Fruit fly (Drosophila melanogaster) whole organism, embryonic: ENCODE data around the gene mRpL39.
A peak's percentile ranks its signal among the peaks of the same experiment; 100 is the strongest.

Experiments used
- B-H2 ChIP-seq: fragments of 200-800 bp; sonication (Bioruptor generic); optimal IDR thresholded peaks from 2 replicates; lab custom pipeline; 2018; ENCODE audit warnings: missing biosample characterization, mild to moderate bottlenecking, missing genetic modification characterization
- Bgb ChIP-seq: fragments of 200-800 bp; sonication (Bioruptor generic); IDR thresholded peaks from 2 replicates; pipeline ENCODE4 v1.3.6; 2022; ENCODE audit warnings: missing biosample characterization, missing genetic modification characterization; ENCODE audit not compliant: partially characterized antibody
- CG10959 ChIP-seq: fragments of 200-800 bp; sonication (Bioruptor generic); IDR thresholded peaks from 2 replicates; pipeline ENCODE4 v1.3.6; 2022; ENCODE audit warnings: missing biosample characterization, missing genetic modification characterization
- CG11456 ChIP-seq: fragments of 200-800 bp; sonication (Bioruptor generic); IDR thresholded peaks from 3 replicates; pipeline ENCODE4 v1.3.6; 2022; ENCODE audit warnings: missing biosample characterization, missing genetic modification characterization
- CG11504 ChIP-seq: fragments of 200-800 bp; sonication (Bioruptor generic); optimal IDR thresholded peaks from 3 replicates; lab custom pipeline; 2019; ENCODE audit warnings: missing biosample characterization, mild to moderate bottlenecking, missing genetic modification characterization, moderate library complexity
- CG13424 ChIP-seq: fragments of 200-800 bp; sonication (Bioruptor generic); optimal IDR thresholded peaks from 2 replicates; lab custom pipeline; 2019; ENCODE audit warnings: missing biosample characterization, mild to moderate bottlenecking, missing genetic modification characterization, moderate library complexity
- CG17829 ChIP-seq: fragments of 200-800 bp; optimal IDR thresholded peaks from 2 replicates; lab custom pipeline; 2019; ENCODE audit warnings: missing biosample characterization, mild to moderate bottlenecking, missing genetic modification characterization, moderate library complexity
- CG18262 ChIP-seq: fragments of 200-800 bp; optimal IDR thresholded peaks from 3 replicates; lab custom pipeline; 2019; ENCODE audit warnings: missing biosample characterization, mild to moderate bottlenecking, missing genetic modification characterization, moderate library complexity
- CG18764 ChIP-seq: fragments of 200-800 bp; sonication (Bioruptor generic); optimal IDR thresholded peaks from 3 replicates; lab custom pipeline; 2016; ENCODE audit warnings: missing biosample characterization, missing genetic modification characterization
- CG2889 ChIP-seq: fragments of 200-800 bp; sonication (Bioruptor generic); IDR thresholded peaks from 3 replicates; pipeline ENCODE4 v1.3.6; 2022; ENCODE audit warnings: missing biosample characterization, missing genetic modification characterization
- CG33213 ChIP-seq: fragments of 200-800 bp; sonication (Bioruptor generic); optimal IDR thresholded peaks from 3 replicates; lab custom pipeline; 2016; ENCODE audit warnings: missing biosample characterization, missing genetic modification characterization
- CG6813 ChIP-seq: fragments of 200-800 bp; sonication (Bioruptor generic); optimal IDR thresholded peaks from 2 replicates; lab custom pipeline; 2017; ENCODE audit warnings: missing biosample characterization, missing genetic modification characterization, mild to moderate bottlenecking, moderate library complexity, missing genetic modification reagents
- CG7357 ChIP-seq: fragments of 200-800 bp; sonication (Bioruptor generic); IDR thresholded peaks from 3 replicates; pipeline ENCODE4 v1.3.6; 2022; ENCODE audit warnings: missing biosample characterization, missing genetic modification characterization
- CG7963 ChIP-seq: fragments of 200-800 bp; sonication (Bioruptor generic); IDR thresholded peaks from 3 replicates; pipeline ENCODE4 v1.3.6; 2022; ENCODE audit warnings: missing biosample characterization, missing genetic modification characterization; ENCODE audit not compliant: partially characterized antibody
- CG9876 ChIP-seq: fragments of 200-800 bp; sonication (Bioruptor generic); optimal IDR thresholded peaks from 2 replicates; lab custom pipeline; 2016; ENCODE audit warnings: missing biosample characterization, missing genetic modification characterization
- Dek ChIP-seq: fragments of 200-800 bp; sonication (Bioruptor generic); optimal IDR thresholded peaks from 3 replicates; lab custom pipeline; 2019; ENCODE audit warnings: missing biosample characterization, mild to moderate bottlenecking, missing genetic modification characterization, moderate library complexity
- HLHmδ ChIP-seq: fragments of 200-800 bp; sonication (Bioruptor generic); optimal IDR thresholded peaks from 2 replicates; lab custom pipeline; 2018; ENCODE audit warnings: missing biosample characterization, mild to moderate bottlenecking, missing genetic modification characterization, moderate library complexity
- Hr51 ChIP-seq, 2 experiments: fragments of 200-800 bp; sonication (Bioruptor generic); optimal IDR thresholded peaks; 2 replicates in 1 of 2; 3 replicates in 1 of 2; lab custom pipeline; 2016 to 2018; ENCODE audit warnings: missing biosample characterization in 2 of 2, missing genetic modification characterization in 2 of 2, mild to moderate bottlenecking in 1 of 2, moderate library complexity in 1 of 2
- Lim3 ChIP-seq: fragments of 200-800 bp; sonication (Bioruptor generic); IDR thresholded peaks from 2 replicates; pipeline ENCODE4 v1.3.6; 2022; ENCODE audit warnings: missing biosample characterization, missing genetic modification characterization
- MTF-1 ChIP-seq: fragments of 200-800 bp; sonication (Bioruptor generic); optimal IDR thresholded peaks from 2 replicates; lab custom pipeline; 2018; ENCODE audit warnings: missing biosample characterization, mild to moderate bottlenecking, missing genetic modification characterization, borderline replicate concordance
- Mad ChIP-seq: fragments of 200-800 bp; sonication (Bioruptor generic); optimal IDR thresholded peaks from 2 replicates; lab custom pipeline; 2016; ENCODE audit warnings: missing biosample characterization, missing genetic modification characterization
- Med ChIP-seq: fragments of 200-800 bp; sonication (Bioruptor generic); peaks from one replicate; lab custom pipeline; 2016; ENCODE audit warnings: missing biosample characterization, missing genetic modification characterization, mild to moderate bottlenecking, inconsistent platforms, moderate library complexity
- Myb ChIP-seq: fragments of 200-800 bp; sonication (Bioruptor generic); optimal IDR thresholded peaks from 2 replicates; lab custom pipeline; 2016; ENCODE audit warnings: missing biosample characterization, missing genetic modification characterization
- NC2β ChIP-seq: fragments of 200-800 bp; sonication (Bioruptor generic); optimal IDR thresholded peaks from 2 replicates; lab custom pipeline; 2016; ENCODE audit warnings: missing biosample characterization, missing genetic modification characterization
- NK7.1 ChIP-seq: fragments of 200-800 bp; sonication (Bioruptor generic); optimal IDR thresholded peaks from 3 replicates; lab custom pipeline; 2016; ENCODE audit warnings: missing biosample characterization, missing genetic modification characterization
- Oli ChIP-seq: fragments of 200-800 bp; sonication (Bioruptor generic); optimal IDR thresholded peaks from 2 replicates; lab custom pipeline; 2018; ENCODE audit warnings: missing biosample characterization, mild to moderate bottlenecking, missing genetic modification characterization, moderate library complexity
- Sox102F ChIP-seq: fragments of 200-800 bp; sonication (Bioruptor generic); optimal IDR thresholded peaks from 2 replicates; lab custom pipeline; 2018; ENCODE audit warnings: missing biosample characterization, mild to moderate bottlenecking, missing genetic modification characterization, moderate library complexity
- ab ChIP-seq: fragments of 200-800 bp; sonication (Bioruptor generic); optimal IDR thresholded peaks from 2 replicates; lab custom pipeline; 2016; ENCODE audit warnings: missing biosample characterization, missing genetic modification characterization
- amos ChIP-seq: fragments of 200-800 bp; sonication (Bioruptor generic); IDR thresholded peaks from 2 replicates; pipeline ENCODE4 v1.3.6; 2022; ENCODE audit warnings: missing biosample characterization, missing genetic modification characterization; ENCODE audit not compliant: partially characterized antibody
- ase ChIP-seq: fragments of 200-800 bp; sonication (Bioruptor generic); IDR thresholded peaks from 3 replicates; pipeline ENCODE4 v1.3.6; 2022; ENCODE audit warnings: missing biosample characterization, missing genetic modification characterization
- bigmax ChIP-seq: fragments of 200-800 bp; sonication (Bioruptor generic); optimal IDR thresholded peaks from 2 replicates; lab custom pipeline; 2018; ENCODE audit warnings: missing biosample characterization, mild to moderate bottlenecking, missing genetic modification characterization
- cas ChIP-seq: fragments of 200-800 bp; sonication (Bioruptor generic); IDR thresholded peaks from 2 replicates; pipeline ENCODE4 v1.3.6; 2022; ENCODE audit warnings: missing biosample characterization, missing genetic modification characterization
- ci ChIP-seq: fragments of 200-800 bp; sonication (Bioruptor generic); IDR thresholded peaks from 3 replicates; pipeline ENCODE4 v1.3.6; 2022; ENCODE audit warnings: missing biosample characterization, missing genetic modification characterization
- corto ChIP-seq: fragments of 200-800 bp; sonication (Bioruptor generic); optimal IDR thresholded peaks from 2 replicates; lab custom pipeline; 2016; ENCODE audit warnings: missing biosample characterization, mild to moderate bottlenecking, missing genetic modification characterization, moderate library complexity
- da ChIP-seq: fragments of 200-800 bp; sonication (Bioruptor generic); optimal IDR thresholded peaks from 2 replicates; lab custom pipeline; 2016; ENCODE audit warnings: missing biosample characterization, missing genetic modification characterization
- ems ChIP-seq: fragments of 200-800 bp; sonication (Bioruptor generic); optimal IDR thresholded peaks from 3 replicates; lab custom pipeline; 2016; ENCODE audit warnings: missing biosample characterization, missing genetic modification characterization
- esg ChIP-seq: fragments of 200-800 bp; sonication (Bioruptor generic); conservative IDR thresholded peaks from 2 replicates; pipeline ENCODE4 v1.3.6; 2022; ENCODE audit warnings: missing biosample characterization, missing genetic modification characterization
- gcm ChIP-seq: fragments of 200-800 bp; sonication (Bioruptor generic); optimal IDR thresholded peaks from 2 replicates; lab custom pipeline; 2019; ENCODE audit warnings: missing biosample characterization, mild to moderate bottlenecking, missing genetic modification characterization, moderate library complexity
- gfzf ChIP-seq: fragments of 200-800 bp; sonication (Bioruptor generic); optimal IDR thresholded peaks from 2 replicates; lab custom pipeline; 2016; ENCODE audit warnings: missing biosample characterization, mild to moderate bottlenecking, missing genetic modification characterization, moderate library complexity
- onecut ChIP-seq: fragments of 200-800 bp; sonication (Bioruptor generic); IDR thresholded peaks from 2 replicates; pipeline ENCODE4 v1.3.6; 2022; ENCODE audit warnings: missing biosample characterization, missing genetic modification characterization
- phol ChIP-seq: fragments of 200-800 bp; sonication (Bioruptor generic); optimal IDR thresholded peaks from 3 replicates; lab custom pipeline; 2018; ENCODE audit warnings: missing biosample characterization, mild to moderate bottlenecking, missing genetic modification characterization, moderate library complexity
- pnt ChIP-seq: fragments of 200-800 bp; sonication (Bioruptor generic); optimal IDR thresholded peaks from 3 replicates; lab custom pipeline; 2016; ENCODE audit warnings: missing biosample characterization, missing genetic modification characterization
- pros ChIP-seq: fragments of 200-800 bp; sonication (Bioruptor generic); optimal IDR thresholded peaks from 3 replicates; lab custom pipeline; 2019; ENCODE audit warnings: missing biosample characterization, mild to moderate bottlenecking, missing genetic modification characterization, moderate library complexity
- psq ChIP-seq: fragments of 200-800 bp; sonication (Bioruptor generic); optimal IDR thresholded peaks from 2 replicates; lab custom pipeline; 2017; ENCODE audit warnings: missing biosample characterization, missing genetic modification characterization
- row ChIP-seq: fragments of 200-800 bp; sonication (Bioruptor generic); IDR thresholded peaks from 3 replicates; pipeline ENCODE4 v1.3.6; 2022; ENCODE audit warnings: missing biosample characterization, missing genetic modification characterization
- sd ChIP-seq: fragments of 200-800 bp; sonication (Bioruptor generic); optimal IDR thresholded peaks from 3 replicates; lab custom pipeline; 2018; ENCODE audit warnings: missing biosample characterization, mild to moderate bottlenecking, missing genetic modification characterization, moderate library complexity
- sima ChIP-seq: fragments of 200-800 bp; sonication (Bioruptor generic); optimal IDR thresholded peaks from 2 replicates; lab custom pipeline; 2016; ENCODE audit warnings: missing biosample characterization, missing genetic modification characterization
- sob ChIP-seq: fragments of 200-800 bp; sonication (Bioruptor generic); IDR thresholded peaks from 2 replicates; pipeline ENCODE4 v1.3.6; 2022; ENCODE audit warnings: missing biosample characterization, missing genetic modification characterization
- sqz ChIP-seq: fragments of 200-800 bp; sonication (Bioruptor generic); optimal IDR thresholded peaks from 3 replicates; lab custom pipeline; 2018; ENCODE audit warnings: missing biosample characterization, mild to moderate bottlenecking, missing genetic modification characterization
- usp ChIP-seq: fragments of >200 bp; optimal IDR thresholded peaks from 2 replicates; lab custom pipeline; 2017; ENCODE audit warnings: missing biosample characterization, missing genetic modification characterization

Gene mRpL39

DNA sequence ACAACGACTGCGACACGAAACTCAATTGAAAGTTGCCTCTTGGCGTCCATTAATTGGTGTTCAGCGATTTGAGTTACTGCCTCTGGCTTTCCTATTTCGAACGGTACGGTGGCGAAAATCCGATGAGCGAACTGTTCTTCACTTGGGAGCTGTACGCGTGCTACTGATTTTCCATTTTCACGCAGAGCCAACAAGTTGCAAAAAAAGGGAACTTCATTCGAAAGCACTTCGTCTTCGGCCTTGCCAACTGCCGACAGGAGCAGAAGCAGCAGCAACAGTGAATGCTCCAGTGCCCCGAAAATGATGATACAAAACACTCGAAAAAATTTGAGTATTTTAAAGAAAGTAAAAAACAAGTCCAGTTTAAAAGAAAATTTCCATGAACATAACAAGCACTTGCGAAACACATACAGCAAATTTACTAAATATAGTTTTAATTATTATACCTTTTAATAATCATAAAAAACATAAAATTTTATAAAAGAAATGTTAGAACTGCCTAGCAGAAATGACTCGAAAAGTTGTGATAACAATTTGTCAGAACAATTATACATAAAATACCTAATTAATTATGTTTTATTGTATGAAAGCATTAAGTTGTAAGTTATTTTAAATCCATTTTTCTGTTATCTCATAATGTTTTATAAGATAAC lies 34.7 kb upstream of the mRpL39 start (continued):
- TF ChIP-seq CG2889 (no peak), ab (GFP tag; lab: Kevin White, UChicago) (no peak), ci (GFP tag; lab: Robert Waterston, UW) (no peak), MTF-1 (no peak), ase (GFP tag; lab: Robert Waterston, UW) (no peak), CG33213 (GFP tag; lab: Kevin White, UChicago) (no peak), CG18262 (peak; percentile 55), esg (GFP tag; lab: Robert Waterston, UW) (no peak), amos (GFP tag; lab: Robert Waterston, UW) (no peak), CG11504 (tag; lab: Kevin White, UChicago) (peak; percentile 72), NC2β (GFP tag; lab: Kevin White, UChicago) (no peak), Mad (GFP tag; lab: Kevin White, UChicago) (no peak), gcm (GFP tag; lab: Kevin White, UChicago) (peak; percentile 3), Oli (tag; lab: Kevin White, UChicago) (peak; percentile 38), onecut (GFP tag; lab: Robert Waterston, UW) (no peak), sima (GFP tag; lab: Kevin White, UChicago) (no peak), Sox102F (GFP tag; lab: Kevin White, UChicago) (peak; percentile 38), NK7.1 (GFP tag; lab: Kevin White, UChicago) (no peak), Lim3 (GFP tag; lab: Robert Waterston, UW) (no peak), CG9876 (GFP tag; lab: Kevin White, UChicago) (no peak), pros (no peak), CG7357 (GFP tag; lab: Robert Waterston, UW) (no peak), row (GFP tag; lab: Robert Waterston, UW) (peak; percentile 53), CG13424 (tag; lab: Kevin White, UChicago) (peak; percentile 55), da (GFP tag; lab: Kevin White, UChicago) (no peak), sd (no peak), CG17829 (peak; percentile 26), gfzf (GFP tag; lab: Kevin White, UChicago) (no peak), Myb (no peak), cas (GFP tag; lab: Robert Waterston, UW) (no peak), B-H2 (GFP tag; lab: Kevin White, UChicago) (peak; percentile 37), Hr51 (GFP tag; optimal IDR thresholded peaks at IDR 0.05; lab: Kevin White, UChicago) (peak in 1 of 2 experiments; percentile 58), psq (no peak), HLHmδ (GFP tag; lab: Kevin White, UChicago) (no peak), phol (tag; lab: Kevin White, UChicago) (peak; percentile 40), CG18764 (no peak), Bgb (GFP tag; lab: Robert Waterston, UW) (no peak), sqz (GFP tag; lab: Kevin White, UChicago) (no peak), sob (GFP tag; lab: Robert Waterston, UW) (no peak), CG10959 (GFP tag; lab: Robert Waterston, UW) (no peak), ems (no peak), Dek (tag; lab: Kevin White, UChicago) (peak; percentile 26), pnt (GFP tag; lab: Kevin White, UChicago) (no peak), CG7963 (GFP tag; lab: Robert Waterston, UW) (no peak), Med (GFP tag; lab: Kevin White, UChicago) (peak; percentile 56), corto (GFP tag; lab: Kevin White, UChicago) (no peak), CG6813 (no peak), CG11456 (GFP tag; lab: Robert Waterston, UW) (peak; percentile 32; the same call in 1 of the 3 replicates), usp (GFP tag; lab: Kevin White, UChicago) (no peak), bigmax (GFP tag; lab: Kevin White, UChicago) (no peak)
